Fruit fly (Drosophila melanogaster): ENCODE measurements around the gene Atxn7.

The Atxn7 gene

dm6 chr2L:2420490-2420889, 44.8 kb downstream of the Atxn7 start, which contains the start of gene CG9886 (continued):
- peak; percentile 62 for TF ChIP-seq lab (GFP tag; optimal IDR thresholded peaks at IDR 0.05)
- peak; percentile 59 for TF ChIP-seq CTCF (GFP tag; optimal IDR thresholded peaks at IDR 0.05)
- peak; percentile 71 for TF ChIP-seq CG18599 (GFP tag; optimal IDR thresholded peaks at IDR 0.05)
- peak; percentile 25 for TF ChIP-seq Dip3 (GFP tag; optimal IDR thresholded peaks at IDR 0.05)
- TF ChIP-seq tup (GFP tag; optimal IDR thresholded peaks at IDR 0.05): peak; percentile 15
- TF ChIP-seq H2.0 (GFP tag; IDR thresholded peaks at IDR 0.05): peak; percentile 41; the same call in 1 of the 2 replicates
- TF ChIP-seq Mrtf (GFP tag; IDR thresholded peaks at IDR 0.05): no peak
- TF ChIP-seq dan (GFP tag; IDR thresholded peaks at IDR 0.05): no peak
- peak; percentile 56 for TF ChIP-seq Ptx1 (GFP tag; IDR thresholded peaks at IDR 0.05)
- no peak for TF ChIP-seq z (GFP tag; IDR thresholded peaks at IDR 0.05)
- no peak for TF ChIP-seq bigmax (GFP tag; optimal IDR thresholded peaks at IDR 0.05)
- TF ChIP-seq esg (GFP tag; conservative IDR thresholded peaks at IDR 0.05): peak; percentile 38; the same call in 1 of the 2 replicates
- TF ChIP-seq CG2889 (GFP tag; IDR thresholded peaks at IDR 0.05): no peak
- TF ChIP-seq NfI (GFP tag; optimal IDR thresholded peaks at IDR 0.05): peak; percentile 62
- TF ChIP-seq Drgx (GFP tag; IDR thresholded peaks at IDR 0.05): no peak
- TF ChIP-seq CG4328 (GFP tag; optimal IDR thresholded peaks at IDR 0.05): no peak
- TF ChIP-seq ATbp (GFP tag; optimal IDR thresholded peaks at IDR 0.05): peak; percentile 55
- TF ChIP-seq jumu (GFP tag; optimal IDR thresholded peaks at IDR 0.05): no peak
- peak; percentile 64 for TF ChIP-seq CG2120 (GFP tag; optimal IDR thresholded peaks at IDR 0.05)
- no peak for TF ChIP-seq CG8478 (optimal IDR thresholded peaks at IDR 0.05)
- no peak for TF ChIP-seq lbe (GFP tag; optimal IDR thresholded peaks at IDR 0.05)
- peak; percentile 42 for TF ChIP-seq pzg (GFP tag; optimal IDR thresholded peaks at IDR 0.05)
- no peak for TF ChIP-seq Doc3 (GFP tag; IDR thresholded peaks at IDR 0.05; ENCODE audit: partially characterized antibody)
- peak; percentile 21 for TF ChIP-seq CG9437 (GFP tag; optimal IDR thresholded peaks at IDR 0.05)
- no peak for TF ChIP-seq br (optimal IDR thresholded peaks at IDR 0.05)
- no peak for TF ChIP-seq h (optimal IDR thresholded peaks at IDR 0.05)
- TF ChIP-seq HLH54F (GFP tag; optimal IDR thresholded peaks at IDR 0.05): no peak
- peak; percentile 70 for TF ChIP-seq nerfin-1 (tag; optimal IDR thresholded peaks at IDR 0.05)
- TF ChIP-seq Dfd (GFP tag; optimal IDR thresholded peaks at IDR 0.05): no peak
- peak; percentile 70 for TF ChIP-seq CG9817 (tag; optimal IDR thresholded peaks at IDR 0.05)
- TF ChIP-seq Taf1 (GFP tag; IDR thresholded peaks at IDR 0.05): no peak
- no peak for TF ChIP-seq luna (GFP tag; optimal IDR thresholded peaks at IDR 0.05)
- peak; percentile 98 for TF ChIP-seq CG18011 (GFP tag; optimal IDR thresholded peaks at IDR 0.05)
- no peak for TF ChIP-seq bab2 (GFP tag; optimal IDR thresholded peaks at IDR 0.05)
- peak; percentile 22 for TF ChIP-seq CG6854 (GFP tag; optimal IDR thresholded peaks at IDR 0.05)
- TF ChIP-seq insv (GFP tag; optimal IDR thresholded peaks at IDR 0.05): no peak
- no peak for TF ChIP-seq so (GFP tag; IDR thresholded peaks at IDR 0.05)
- TF ChIP-seq E2f2 (GFP tag; IDR thresholded peaks at IDR 0.05): peak; percentile 78
- peak; percentile 45 for TF ChIP-seq ssp (GFP tag; IDR thresholded peaks at IDR 0.05)
- no peak for TF ChIP-seq Hand (GFP tag; optimal IDR thresholded peaks at IDR 0.05)
- TF ChIP-seq CG11398 (GFP tag; optimal IDR thresholded peaks at IDR 0.05): no peak
- TF ChIP-seq CG3995 (GFP tag; optimal IDR thresholded peaks at IDR 0.05): no peak
- no peak for TF ChIP-seq ems (GFP tag; optimal IDR thresholded peaks at IDR 0.05)
- peak; percentile 62; the same call in 2 of the 3 replicates for TF ChIP-seq zfh1 (GFP tag; IDR thresholded peaks at IDR 0.05)
- peak; percentile 36; the same call in 1 of the 2 replicates for TF ChIP-seq CG3847 (GFP tag; IDR thresholded peaks at IDR 0.05)
- no peak for TF ChIP-seq ro (GFP tag; IDR thresholded peaks at IDR 0.05)
- TF ChIP-seq hb (GFP tag; IDR thresholded peaks at IDR 0.05; ENCODE audit: partially characterized antibody): no peak
- TF ChIP-seq sens (GFP tag): peak; percentile 86
- TF ChIP-seq fu2 (GFP tag; optimal IDR thresholded peaks at IDR 0.05): no peak
- no peak for TF ChIP-seq ham (GFP tag; IDR thresholded peaks at IDR 0.05)
- peak in 1 of 3 experiments; percentile 48 for TF ChIP-seq Stat92E (GFP tag; optimal IDR thresholded peaks at IDR 0.05)
- TF ChIP-seq CG8924 (tag; optimal IDR thresholded peaks at IDR 0.05): peak; percentile 70
- TF ChIP-seq CG17612 (GFP tag; IDR thresholded peaks at IDR 0.05): no peak
- no peak for TF ChIP-seq kni (GFP tag; optimal IDR thresholded peaks at IDR 0.05)

Data from whole organism, embryonic.